Worm (Caenorhabditis elegans): ENCODE measurements around the gene srw-20.

The srw-20 gene

ce11 chrV:17098669-17099068 lies 19.0 kb upstream of the srw-20 start, which contains the start of the genes ZK218.3 and ZK218.4:
Gene ZK218.3, minus strand, starts transcription at chrV:17098769.
Gene ZK218.4, plus strand, starts transcription at chrV:17098854.
- TF ChIP-seq sdc-2 (tag; optimal IDR thresholded peaks at IDR 0.05) (no peak), unc-86 (tag; optimal IDR thresholded peaks at IDR 0.05) (no peak), ahr-1 (tag; optimal IDR thresholded peaks at IDR 0.05) (no peak), hlh-8 (tag; optimal IDR thresholded peaks at IDR 0.05) (no peak), pqm-1 (tag; optimal IDR thresholded peaks at IDR 0.05) (no peak), ceh-14 (tag; optimal IDR thresholded peaks at IDR 0.05) (no peak), K09A11.1 (tag; optimal IDR thresholded peaks at IDR 0.05; ENCODE audit: insufficient read depth) (no peak), fkh-10 (GFP tag; optimal IDR thresholded peaks at IDR 0.05) (no peak), ceh-45 (GFP tag; IDR thresholded peaks at IDR 0.05) (no peak), pat-9 (tag; optimal IDR thresholded peaks at IDR 0.05) (no peak), ceh-22 (tag; optimal IDR thresholded peaks at IDR 0.05) (no peak), sox-4 (tag; optimal IDR thresholded peaks at IDR 0.05) (no peak), tbx-2 (tag; optimal IDR thresholded peaks at IDR 0.05) (no peak), ceh-34 (tag; optimal IDR thresholded peaks at IDR 0.05) (no peak), ceh-6 (GFP tag; optimal IDR thresholded peaks at IDR 0.05) (no peak), nhr-232 (tag; optimal IDR thresholded peaks at IDR 0.05) (no peak), gmeb-2 (tag; optimal IDR thresholded peaks at IDR 0.05) (no peak), F13H6.1 (tag; optimal IDR thresholded peaks at IDR 0.05) (no peak), fax-1 (tag; optimal IDR thresholded peaks at IDR 0.05) (no peak), pros-1 (tag; optimal IDR thresholded peaks at IDR 0.05) (no peak)

DNA sequence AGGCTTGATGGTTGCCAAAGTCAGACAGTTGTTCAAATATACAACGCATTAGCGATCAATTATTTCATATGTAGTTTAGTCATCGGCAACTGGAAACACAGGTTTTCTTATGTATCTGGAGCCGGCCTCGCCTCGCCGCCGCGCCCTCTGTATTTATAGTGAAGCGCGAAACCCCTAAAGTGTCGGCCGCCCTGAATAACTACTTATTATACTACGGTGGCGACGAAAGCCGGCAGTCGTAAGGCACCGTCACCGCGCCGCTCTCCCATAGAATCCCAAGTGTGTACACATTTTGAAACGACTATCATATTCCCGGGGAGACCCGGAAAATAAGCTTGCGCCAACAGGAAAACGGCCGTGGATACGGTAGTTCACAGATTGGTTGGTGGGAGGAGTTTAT lies 14.9 kb upstream of the srw-20 start:
- TF ChIP-seq ceh-30 (tag; optimal IDR thresholded peaks at IDR 0.05) (no peak), unc-55 (GFP tag; optimal IDR thresholded peaks at IDR 0.05) (no peak), ceh-31 (tag; optimal IDR thresholded peaks at IDR 0.05) (no peak), ets-4 (tag; optimal IDR thresholded peaks at IDR 0.05) (no peak), odd-2 (tag; optimal IDR thresholded peaks at IDR 0.05) (no peak), hlh-6 (tag; optimal IDR thresholded peaks at IDR 0.05) (no peak), hlh-30 (tag; optimal IDR thresholded peaks at IDR 0.05; ENCODE audit: insufficient read depth) (no peak), pqm-1 (tag; optimal IDR thresholded peaks at IDR 0.05) (no peak), hlh-8 (tag; optimal IDR thresholded peaks at IDR 0.05) (no peak), fkh-6 (tag; optimal IDR thresholded peaks at IDR 0.05) (no peak), elt-4 (tag; optimal IDR thresholded peaks at IDR 0.05) (no peak), pha-4 (tag; optimal IDR thresholded peaks at IDR 0.05) (no peak), ceh-6 (GFP tag; optimal IDR thresholded peaks at IDR 0.05) (no peak), che-1 (tag; optimal IDR thresholded peaks at IDR 0.05) (no peak), F13H6.1 (tag; optimal IDR thresholded peaks at IDR 0.05) (no peak), rnt-1 (tag; optimal IDR thresholded peaks at IDR 0.05) (no peak), unc-3 (GFP tag; conservative IDR thresholded peaks at IDR 0.05) (no peak), unc-3 (tag; optimal IDR thresholded peaks at IDR 0.05) (no peak)

DNA sequence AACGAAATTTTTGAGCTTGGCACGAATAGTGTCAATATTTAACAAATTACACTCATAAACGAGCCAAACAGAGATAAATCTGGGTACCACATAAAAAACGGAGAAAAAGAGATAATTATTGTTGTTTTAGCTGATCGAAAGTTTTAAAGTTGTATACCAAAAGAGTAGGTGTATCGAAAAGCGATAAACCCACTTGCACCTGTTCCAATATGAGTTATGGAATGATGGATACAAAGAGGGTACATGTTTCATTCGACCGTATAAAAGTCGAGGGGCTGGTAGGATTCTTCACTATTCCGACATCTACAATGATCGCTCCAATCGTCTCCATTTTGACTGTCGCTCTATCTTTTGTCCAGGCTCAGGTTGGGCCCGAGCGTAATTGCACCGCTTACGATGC lies 12.6 kb upstream of the srw-20 start, which contains the start of gene ZK218.1:
TSS of gene ZK218.1 (plus strand) at position 301 of the 400 bp plus-strand sequence.
- no peak for TF ChIP-seq rnt-1 (tag; optimal IDR thresholded peaks at IDR 0.05)
- no peak for TF ChIP-seq pag-3 (tag; optimal IDR thresholded peaks at IDR 0.05; ENCODE audit: borderline replicate concordance)
- TF ChIP-seq pat-9 (tag; optimal IDR thresholded peaks at IDR 0.05): no peak
- no peak for TF ChIP-seq ceh-34 (tag; optimal IDR thresholded peaks at IDR 0.05)
- no peak for TF ChIP-seq pha-2 (tag; optimal IDR thresholded peaks at IDR 0.05)
- TF ChIP-seq pros-1 (tag; optimal IDR thresholded peaks at IDR 0.05): no peak
- TF ChIP-seq ceh-24 (tag; optimal IDR thresholded peaks at IDR 0.05): no peak
- no peak for TF ChIP-seq C38D4.7 (GFP tag; optimal IDR thresholded peaks at IDR 0.05)
- TF ChIP-seq hlh-6 (tag; optimal IDR thresholded peaks at IDR 0.05): no peak
- TF ChIP-seq fkh-10 (GFP tag; optimal IDR thresholded peaks at IDR 0.05): no peak
- no peak for TF ChIP-seq ceh-9 (tag; optimal IDR thresholded peaks at IDR 0.05)
- TF ChIP-seq ttx-3 (tag; optimal IDR thresholded peaks at IDR 0.05): no peak
- TF ChIP-seq sdc-2 (tag; optimal IDR thresholded peaks at IDR 0.05): no peak
- no peak for TF ChIP-seq che-1 (tag; optimal IDR thresholded peaks at IDR 0.05)
- no peak for TF ChIP-seq ceh-6 (GFP tag; optimal IDR thresholded peaks at IDR 0.05)
- TF ChIP-seq hlh-30 (tag; optimal IDR thresholded peaks at IDR 0.05; ENCODE audit: insufficient read depth): no peak
- TF ChIP-seq eyg-1 (tag; optimal IDR thresholded peaks at IDR 0.05): no peak
- TF ChIP-seq dmd-4 (tag; optimal IDR thresholded peaks at IDR 0.05; ENCODE audit: borderline replicate concordance): no peak
